Fruit fly (Drosophila melanogaster) whole organism, embryonic: ENCODE data around the gene Abl.

ENCODE experiments used
- Atf6 ChIP-seq: fragments of 200-800 bp; sonication (Bioruptor generic); IDR thresholded peaks from 2 replicates; pipeline ENCODE4 v1.3.6; 2022; ENCODE audit warnings: missing biosample characterization, missing genetic modification characterization
- B-H1 ChIP-seq: fragments of 200-800 bp; sonication (Bioruptor generic); IDR thresholded peaks from 3 replicates; pipeline ENCODE4 v1.3.6; 2022; ENCODE audit warnings: missing biosample characterization, missing genetic modification characterization
- BEAF-32 ChIP-seq: fragments of 200-800 bp; sonication (Bioruptor generic); optimal IDR thresholded peaks from 3 replicates; lab custom pipeline; 2017; ENCODE audit warnings: missing biosample characterization, missing genetic modification characterization, mild to moderate bottlenecking, moderate library complexity, missing genetic modification reagents
- Blimp-1 ChIP-seq: fragments of 200-800 bp; sonication (Bioruptor generic); optimal IDR thresholded peaks from 3 replicates; lab custom pipeline; 2018; ENCODE audit warnings: missing biosample characterization, missing genetic modification characterization, mild to moderate bottlenecking, moderate library complexity, missing genetic modification reagents
- CG10366 ChIP-seq: fragments of 200-800 bp; sonication (Bioruptor generic); IDR thresholded peaks from 2 replicates; pipeline ENCODE4 v1.3.6; 2022; ENCODE audit warnings: missing biosample characterization, missing genetic modification characterization
- CG10979 ChIP-seq: fragments of 200-800 bp; sonication (Bioruptor generic); optimal IDR thresholded peaks from 2 replicates; lab custom pipeline; 2018; ENCODE audit warnings: missing biosample characterization, mild to moderate bottlenecking, missing genetic modification characterization, moderate library complexity
- CG11504 ChIP-seq: fragments of 200-800 bp; sonication (Bioruptor generic); optimal IDR thresholded peaks from 3 replicates; lab custom pipeline; 2019; ENCODE audit warnings: missing biosample characterization, mild to moderate bottlenecking, missing genetic modification characterization, moderate library complexity
- CG11695 ChIP-seq: fragments of 200-800 bp; sonication (Bioruptor generic); IDR thresholded peaks from 3 replicates; pipeline ENCODE4 v1.3.6; 2022; ENCODE audit warnings: missing biosample characterization, missing genetic modification characterization
- CG14441 ChIP-seq: fragments of 200-800 bp; sonication (Bioruptor generic); IDR thresholded peaks from 2 replicates; pipeline ENCODE4 v1.3.6; 2022; ENCODE audit warnings: missing biosample characterization, missing genetic modification characterization
- CG17361 ChIP-seq: fragments of 200-800 bp; sonication (Bioruptor generic); IDR thresholded peaks from 3 replicates; pipeline ENCODE4 v1.3.6; 2022; ENCODE audit warnings: missing biosample characterization, missing genetic modification characterization
- CG1832 ChIP-seq: fragments of 200-800 bp; sonication (Bioruptor generic); optimal IDR thresholded peaks from 2 replicates; lab custom pipeline; 2017; ENCODE audit warnings: missing biosample characterization, mild to moderate bottlenecking, missing genetic modification characterization, inconsistent platforms
- CG2129 ChIP-seq: fragments of 200-800 bp; sonication (Bioruptor generic); IDR thresholded peaks from 2 replicates; pipeline ENCODE4 v1.3.6; 2022; ENCODE audit warnings: missing biosample characterization, missing genetic modification characterization; ENCODE audit not compliant: partially characterized antibody
- CG2712 ChIP-seq: fragments of 200-800 bp; optimal IDR thresholded peaks from 3 replicates; lab custom pipeline; 2019; ENCODE audit warnings: missing biosample characterization, mild to moderate bottlenecking, missing genetic modification characterization, moderate library complexity
- CG32772 ChIP-seq: fragments of 200-800 bp; sonication (Bioruptor generic); IDR thresholded peaks from 2 replicates; pipeline ENCODE4 v1.3.6; 2022; ENCODE audit warnings: missing biosample characterization, missing genetic modification characterization
- CG34422 ChIP-seq: fragments of 200-800 bp; sonication (Bioruptor generic); IDR thresholded peaks from 3 replicates; pipeline ENCODE4 v1.3.6; 2022; ENCODE audit warnings: missing biosample characterization, missing genetic modification characterization
- CG3847 ChIP-seq: fragments of 200-800 bp; sonication (Bioruptor generic); IDR thresholded peaks from 2 replicates; pipeline ENCODE4 v1.3.6; 2022; ENCODE audit warnings: missing biosample characterization, missing genetic modification characterization
- CG43689 ChIP-seq: fragments of 200-800 bp; sonication (Bioruptor generic); IDR thresholded peaks from 2 replicates; pipeline ENCODE4 v1.3.6; 2022; ENCODE audit warnings: missing biosample characterization, missing genetic modification characterization
- CG5180 ChIP-seq: fragments of 200-800 bp; sonication (Bioruptor generic); optimal IDR thresholded peaks from 3 replicates; lab custom pipeline; 2017; ENCODE audit warnings: missing biosample characterization, missing genetic modification characterization, mild to moderate bottlenecking, moderate library complexity, missing genetic modification reagents
- CG9817 ChIP-seq: fragments of 200-800 bp; sonication (Bioruptor generic); optimal IDR thresholded peaks from 2 replicates; lab custom pipeline; 2018; ENCODE audit warnings: missing biosample characterization, mild to moderate bottlenecking, missing genetic modification characterization, moderate library complexity
- CG9876 ChIP-seq: fragments of 200-800 bp; sonication (Bioruptor generic); optimal IDR thresholded peaks from 2 replicates; lab custom pipeline; 2016; ENCODE audit warnings: missing biosample characterization, missing genetic modification characterization
- Dbx ChIP-seq: fragments of 200-800 bp; sonication (Bioruptor generic); IDR thresholded peaks from 3 replicates; pipeline ENCODE4 v1.3.6; 2022; ENCODE audit warnings: missing biosample characterization, missing genetic modification characterization
- Drgx ChIP-seq: fragments of 200-800 bp; sonication (Bioruptor generic); IDR thresholded peaks from 2 replicates; pipeline ENCODE4 v1.3.6; 2022; ENCODE audit warnings: missing biosample characterization, missing genetic modification characterization
- E2f2 ChIP-seq: fragments of 200-800 bp; sonication (Bioruptor generic); IDR thresholded peaks from 2 replicates; pipeline ENCODE4 v1.3.6; 2022; ENCODE audit warnings: missing biosample characterization, missing genetic modification characterization
- ERR ChIP-seq: fragments of 200-800 bp; sonication (Bioruptor generic); optimal IDR thresholded peaks from 2 replicates; lab custom pipeline; 2016; ENCODE audit warnings: missing biosample characterization, missing genetic modification characterization
- H2.0 ChIP-seq: fragments of 200-800 bp; sonication (Bioruptor generic); IDR thresholded peaks from 2 replicates; pipeline ENCODE4 v1.3.6; 2022; ENCODE audit warnings: missing biosample characterization, missing genetic modification characterization
- HmgD ChIP-seq: fragments of 200-800 bp; sonication (Bioruptor generic); optimal IDR thresholded peaks from 3 replicates; lab custom pipeline; 2016; ENCODE audit warnings: missing biosample characterization, missing genetic modification characterization
- Hmx ChIP-seq: fragments of 200-800 bp; sonication (Bioruptor generic); optimal IDR thresholded peaks from 2 replicates; lab custom pipeline; 2016; ENCODE audit warnings: missing biosample characterization, missing genetic modification characterization
- Hr51 ChIP-seq, 2 experiments: fragments of 200-800 bp; sonication (Bioruptor generic); optimal IDR thresholded peaks; 2 replicates in 1 of 2; 3 replicates in 1 of 2; lab custom pipeline; 2016 to 2018; ENCODE audit warnings: missing biosample characterization in 2 of 2, missing genetic modification characterization in 2 of 2, mild to moderate bottlenecking in 1 of 2, moderate library complexity in 1 of 2
- MBD-R2 ChIP-seq: fragments of 200-800 bp; sonication (Bioruptor generic); IDR thresholded peaks from 2 replicates; pipeline ENCODE4 v1.3.6; 2022; ENCODE audit warnings: missing biosample characterization, missing genetic modification characterization
- Meics ChIP-seq: fragments of 200-800 bp; sonication (Bioruptor generic); optimal IDR thresholded peaks from 2 replicates; lab custom pipeline; 2017; ENCODE audit warnings: missing biosample characterization, mild to moderate bottlenecking, missing genetic modification characterization
- Ssrp ChIP-seq: fragments of 200-800 bp; sonication (Bioruptor generic); optimal IDR thresholded peaks from 2 replicates; lab custom pipeline; 2018; ENCODE audit warnings: missing biosample characterization, mild to moderate bottlenecking, missing genetic modification characterization, moderate library complexity
- Xrp1 ChIP-seq: fragments of 200-800 bp; sonication (Bioruptor generic); IDR thresholded peaks from 2 replicates; pipeline ENCODE4 v1.3.6; 2022; ENCODE audit warnings: missing biosample characterization, missing genetic modification characterization
- ase ChIP-seq: fragments of 200-800 bp; sonication (Bioruptor generic); IDR thresholded peaks from 3 replicates; pipeline ENCODE4 v1.3.6; 2022; ENCODE audit warnings: missing biosample characterization, missing genetic modification characterization
- bcd ChIP-seq: fragments of 200-800 bp; sonication (Bioruptor generic); optimal IDR thresholded peaks from 2 replicates; lab custom pipeline; 2017; ENCODE audit warnings: missing biosample characterization, mild to moderate bottlenecking, missing genetic modification characterization
- bsh ChIP-seq, 2 experiments: fragments of 200-800 bp; sonication (Bioruptor generic); optimal IDR thresholded peaks; 2 replicates each; lab custom pipeline; 2017 to 2018; ENCODE audit warnings: mild to moderate bottlenecking in 2 of 2, missing biosample characterization in 2 of 2, missing genetic modification characterization in 2 of 2, moderate library complexity in 1 of 2
- h ChIP-seq: fragments of >200 bp; optimal IDR thresholded peaks from 2 replicates; lab custom pipeline; 2017
- hkb ChIP-seq, 2 experiments: fragments of 200-800 bp in 1 of 2; fragments of >200 bp in 1 of 2; sonication (Bioruptor generic) in 1 of 2; IDR thresholded peaks in 1 of 2; optimal IDR thresholded peaks in 1 of 2; 2 replicates each; pipeline versions ENCODE4 v1.3.6 to Lab custom; 2017 to 2022; ENCODE audit warnings: missing biosample characterization in 1 of 2, missing genetic modification characterization in 1 of 2
- insv ChIP-seq, 2 experiments: fragments of 200-800 bp; sonication (Bioruptor generic); optimal IDR thresholded peaks; 3 replicates each; lab custom pipeline; 2016 to 2018; ENCODE audit warnings: missing biosample characterization in 2 of 2, missing genetic modification characterization in 2 of 2
- lmd ChIP-seq: fragments of 200-800 bp; sonication (Bioruptor generic); IDR thresholded peaks from 2 replicates; pipeline ENCODE4 v1.3.6; 2022; ENCODE audit warnings: missing biosample characterization, missing genetic modification characterization
- nerfin-1 ChIP-seq: fragments of 200-800 bp; sonication (Bioruptor generic); optimal IDR thresholded peaks from 3 replicates; lab custom pipeline; 2019; ENCODE audit warnings: missing biosample characterization, mild to moderate bottlenecking, missing genetic modification characterization, moderate library complexity
- phol ChIP-seq: fragments of 200-800 bp; sonication (Bioruptor generic); optimal IDR thresholded peaks from 3 replicates; lab custom pipeline; 2018; ENCODE audit warnings: missing biosample characterization, mild to moderate bottlenecking, missing genetic modification characterization, moderate library complexity
- sc ChIP-seq, 3 experiments: fragments of >200 bp in 2 of 3; fragments of 200-800 bp in 1 of 3; sonication (Bioruptor generic) in 1 of 3; optimal IDR thresholded peaks; 2 replicates in 2 of 3; 3 replicates in 1 of 3; lab custom pipeline; 2017; ENCODE audit warnings: mild to moderate bottlenecking in 1 of 3, missing biosample characterization in 1 of 3, missing genetic modification characterization in 1 of 3, missing genetic modification reagents in 1 of 3
- seq ChIP-seq: fragments of 200-800 bp; sonication (Bioruptor generic); IDR thresholded peaks from 2 replicates; pipeline ENCODE4 v1.3.6; 2022; ENCODE audit warnings: missing biosample characterization, missing genetic modification characterization
- shn ChIP-seq: fragments of 200-800 bp; sonication (Bioruptor generic); optimal IDR thresholded peaks from 3 replicates; lab custom pipeline; 2016; ENCODE audit warnings: missing biosample characterization, missing genetic modification characterization
- sna ChIP-seq: fragments of 200-800 bp; sonication (Bioruptor generic); IDR thresholded peaks from 2 replicates; pipeline ENCODE4 v1.3.6; 2022; ENCODE audit warnings: missing biosample characterization, missing genetic modification characterization; ENCODE audit not compliant: partially characterized antibody
- sqz ChIP-seq: fragments of 200-800 bp; sonication (Bioruptor generic); optimal IDR thresholded peaks from 3 replicates; lab custom pipeline; 2018; ENCODE audit warnings: missing biosample characterization, mild to moderate bottlenecking, missing genetic modification characterization
- vvl ChIP-seq: fragments of 200-800 bp; sonication (Bioruptor generic); IDR thresholded peaks from 2 replicates; pipeline ENCODE4 v1.3.6; 2022; ENCODE audit warnings: missing biosample characterization, missing genetic modification characterization
- wek ChIP-seq: fragments of 200-800 bp; sonication (Bioruptor generic); optimal IDR thresholded peaks from 3 replicates; lab custom pipeline; 2018; ENCODE audit warnings: missing biosample characterization, mild to moderate bottlenecking, missing genetic modification characterization, moderate library complexity
- wor ChIP-seq: fragments of 200-800 bp; sonication (Bioruptor generic); IDR thresholded peaks from 2 replicates; pipeline ENCODE4 v1.3.6; 2022; ENCODE audit warnings: missing biosample characterization, missing genetic modification characterization

Abl gene

dm6 chr3L:16697069-16697468, 49.4 kb upstream of the Abl start (continued):
- peak; percentile 37 for TF ChIP-seq CG3847
- TF ChIP-seq CG5180 (GFP tag; lab: Kevin White, UChicago), result no peak
- peak; percentile 7 for TF ChIP-seq CG9817 (tag; lab: Kevin White, UChicago)
- TF ChIP-seq wor (GFP tag; lab: Robert Waterston, UW), result 0 out of 2 replicates have a peak, but pooled peaks have one; percentile 18
- peak; percentile 43; the same call in 1 of the 2 replicates for TF ChIP-seq Atf6
- TF ChIP-seq Drgx (GFP tag; lab: Robert Waterston, UW), result peak; percentile 58
- TF ChIP-seq Hmx (GFP tag; lab: Kevin White, UChicago), result no peak
- peak; percentile 67; the same call in 2 of the 3 replicates for TF ChIP-seq CG17361 (GFP tag; lab: Robert Waterston, UW)
- TF ChIP-seq CG10366 (GFP tag; lab: Robert Waterston, UW), result peak; percentile 53
- TF ChIP-seq E2f2, result peak; percentile 41; the same call in 1 of the 2 replicates
- peak; percentile 46 for TF ChIP-seq phol (tag; lab: Kevin White, UChicago)
- TF ChIP-seq vvl, result peak; percentile 60
- peak; percentile 27 for TF ChIP-seq Meics
- 0 out of 2 replicates have a peak, but pooled peaks have one; percentile 29 for TF ChIP-seq lmd (GFP tag; lab: Robert Waterston, UW)
- peak; percentile 44 for TF ChIP-seq CG32772 (GFP tag; lab: Robert Waterston, UW)
- TF ChIP-seq HmgD (GFP tag; lab: Kevin White, UChicago), result no peak
- TF ChIP-seq CG2129, result no peak
- peak; percentile 49 for TF ChIP-seq CG10979 (tag; lab: Kevin White, UChicago)
- TF ChIP-seq B-H1 (GFP tag; lab: Robert Waterston, UW), result 0 out of 3 replicates have a peak, but pooled peaks have one; percentile 28
- no peak for TF ChIP-seq sna (GFP tag; lab: Robert Waterston, UW)
- TF ChIP-seq CG1832, result no peak
- peak; percentile 65 for TF ChIP-seq CG2712
- peak; percentile 73 for TF ChIP-seq CG11504
- peak; percentile 16 for TF ChIP-seq bcd
- TF ChIP-seq H2.0 (GFP tag; lab: Robert Waterston, UW), result peak; percentile 60
- TF ChIP-seq hkb (optimal IDR thresholded peaks at IDR 0.05; lab: Kevin White, UChicago), result no peak
- TF ChIP-seq hkb (GFP tag; IDR thresholded peaks at IDR 0.05; lab: Robert Waterston, UW), result peak; percentile 75
- 0 out of 3 replicates have a peak, but pooled peaks have one; percentile 38 for TF ChIP-seq CG34422 (GFP tag; lab: Robert Waterston, UW)
- TF ChIP-seq CG11695, result peak; percentile 44; the same call in 2 of the 3 replicates
- TF ChIP-seq h (lab: Kevin White, UChicago), result no peak
- peak; percentile 69 for TF ChIP-seq Xrp1 (GFP tag; lab: Robert Waterston, UW)
- TF ChIP-seq CG43689 (GFP tag; lab: Robert Waterston, UW), result peak; percentile 35; the same call in 1 of the 2 replicates
- 0 out of 2 replicates have a peak, but pooled peaks have one; percentile 22 for TF ChIP-seq seq (GFP tag; lab: Robert Waterston, UW)
- TF ChIP-seq Blimp-1 (GFP tag; lab: Kevin White, UChicago), result peak; percentile 61
- no peak for TF ChIP-seq insv (GFP tag; optimal IDR thresholded peaks at IDR 0.05; lab: Kevin White, UChicago)
- peak in 1 of 2 experiments; percentile 72 for TF ChIP-seq Hr51 (GFP tag; optimal IDR thresholded peaks at IDR 0.05; lab: Kevin White, UChicago)
- peak; percentile 51 for TF ChIP-seq CG14441 (GFP tag; lab: Robert Waterston, UW)
- TF ChIP-seq bsh (GFP tag; optimal IDR thresholded peaks at IDR 0.05; lab: Kevin White, UChicago), result peak in 1 of 2 experiments; percentile 72
- TF ChIP-seq CG9876 (GFP tag; lab: Kevin White, UChicago), result no peak
- TF ChIP-seq shn (GFP tag; lab: Kevin White, UChicago), result no peak
- TF ChIP-seq Dbx, result 0 out of 3 replicates have a peak, but pooled peaks have one; percentile 21
- no peak for TF ChIP-seq nerfin-1 (tag; lab: Kevin White, UChicago)
- no peak for TF ChIP-seq sqz (GFP tag; lab: Kevin White, UChicago)
- no peak for TF ChIP-seq ERR (GFP tag; lab: Kevin White, UChicago)
- no peak for TF ChIP-seq BEAF-32 (GFP tag; lab: Kevin White, UChicago)
- TF ChIP-seq wek (GFP tag; lab: Kevin White, UChicago), result no peak
- peak; percentile 35; the same call in 1 of the 3 replicates for TF ChIP-seq ase
- peak; percentile 48 for TF ChIP-seq Ssrp (tag; lab: Kevin White, UChicago)
- no peak for TF ChIP-seq sc (optimal IDR thresholded peaks at IDR 0.05; lab: Kevin White, UChicago)
- peak; percentile 1 for TF ChIP-seq sc (GFP tag; optimal IDR thresholded peaks at IDR 0.05; lab: Kevin White, UChicago)
- TF ChIP-seq MBD-R2 (GFP tag; lab: Robert Waterston, UW), result no peak
